Fruit fly (Drosophila melanogaster): Measurements from ENCODE around the gene CG3036.

dm6 chr2L:4928340-4928739 lies 36.4 kb downstream of the CG3036 start:
- no peak for TF ChIP-seq Hr96 (GFP tag; optimal IDR thresholded peaks at IDR 0.05)
- no peak for TF ChIP-seq CG12768 (GFP tag; optimal IDR thresholded peaks at IDR 0.05)
- TF ChIP-seq cnc (optimal IDR thresholded peaks at IDR 0.05) = no peak
- no peak for TF ChIP-seq tj (GFP tag; optimal IDR thresholded peaks at IDR 0.05)
- TF ChIP-seq CG11617 (GFP tag; optimal IDR thresholded peaks at IDR 0.05) = no peak
- TF ChIP-seq CG7045 (GFP tag; optimal IDR thresholded peaks at IDR 0.05) = peak; percentile 30

All from whole organism, adult.